Fruit fly (Drosophila melanogaster): ENCODE results near the gene mRpL19.

The mRpL19 gene

DNA sequence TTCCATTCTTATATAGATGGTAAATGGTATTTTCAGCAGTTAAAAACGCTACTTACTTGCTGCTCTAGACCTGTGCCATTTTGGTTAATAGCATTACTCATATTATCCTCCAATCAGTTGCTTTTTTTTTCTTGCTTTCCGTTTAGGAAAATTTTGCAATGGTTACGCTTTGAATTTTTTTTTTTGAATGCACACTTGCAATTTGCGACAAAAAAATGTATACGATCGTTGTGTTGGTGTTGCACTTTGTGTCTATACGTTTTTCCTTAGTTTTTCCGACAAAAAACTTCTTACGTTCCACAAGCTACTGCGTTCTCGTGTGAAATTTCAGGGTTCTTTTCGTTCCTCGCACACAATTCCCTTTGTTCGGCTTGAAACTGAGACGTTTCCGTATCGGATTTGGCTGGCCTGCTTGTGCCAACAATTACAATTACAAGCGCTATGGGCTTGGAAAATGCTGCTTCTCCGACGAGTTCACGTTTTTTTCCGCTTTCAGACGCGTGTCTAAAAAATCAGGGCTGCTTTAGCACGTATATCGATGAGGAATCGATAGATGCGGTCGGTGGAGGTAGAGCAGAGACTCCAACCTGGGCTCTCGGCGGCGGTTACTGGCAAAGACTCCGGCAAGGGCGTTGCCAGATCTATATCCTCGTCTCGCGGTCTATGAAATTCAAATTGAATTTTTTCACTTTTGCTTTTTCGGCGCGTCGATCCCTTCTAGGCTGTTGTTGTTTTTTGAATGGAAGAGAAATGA lies 13.8 kb upstream of the mRpL19 start:
- TF ChIP-seq CG11617 (GFP tag; optimal IDR thresholded peaks at IDR 0.05) (peak; percentile 40), CG7045 (GFP tag; optimal IDR thresholded peaks at IDR 0.05) (peak; percentile 30), CG33017 (tag; optimal IDR thresholded peaks at IDR 0.05) (peak; percentile 36), CG1620 (GFP tag; optimal IDR thresholded peaks at IDR 0.05) (peak; percentile 63), pad (GFP tag; optimal IDR thresholded peaks at IDR 0.05) (peak; percentile 33), Crg-1 (GFP tag; optimal IDR thresholded peaks at IDR 0.05) (peak; percentile 29), Mnt (GFP tag; optimal IDR thresholded peaks at IDR 0.05) (peak; percentile 95), toe (GFP tag; optimal IDR thresholded peaks at IDR 0.05) (no peak), ovo (GFP tag; optimal IDR thresholded peaks at IDR 0.05) (peak; percentile 22), CG12768 (GFP tag; optimal IDR thresholded peaks at IDR 0.05) (no peak), tj (GFP tag; optimal IDR thresholded peaks at IDR 0.05) (peak; percentile 4), bab1 (GFP tag; optimal IDR thresholded peaks at IDR 0.05) (peak; percentile 78), cnc (optimal IDR thresholded peaks at IDR 0.05) (no peak), CG5204 (GFP tag; optimal IDR thresholded peaks at IDR 0.05) (no peak), Clk (GFP tag; optimal IDR thresholded peaks at IDR 0.05) (no peak), cic (GFP tag; optimal IDR thresholded peaks at IDR 0.05) (peak; percentile 63), kay (GFP tag; ENCODE audit: borderline replicate concordance) (no peak), Hr96 (GFP tag; optimal IDR thresholded peaks at IDR 0.05) (no peak), CG14711 (tag; optimal IDR thresholded peaks at IDR 0.05) (peak; percentile 45), CG7101 (tag; optimal IDR thresholded peaks at IDR 0.05) (peak; percentile 71)

- TF ChIP-seq Mnt (GFP tag; optimal IDR thresholded peaks at IDR 0.05) (no peak), Hr96 (GFP tag; optimal IDR thresholded peaks at IDR 0.05) (no peak), pad (GFP tag; optimal IDR thresholded peaks at IDR 0.05) (no peak), kay (GFP tag; ENCODE audit: borderline replicate concordance) (peak; percentile 61), CG1620 (GFP tag; optimal IDR thresholded peaks at IDR 0.05) (no peak), CG12768 (GFP tag; optimal IDR thresholded peaks at IDR 0.05) (no peak)
Measured at dm6 chr3R:8660661-8661060, 13.2 kb upstream of the mRpL19 start, which contains the start of gene bel. TSS of gene bel (minus strand) at chr3R:8660761.

dm6 chr3R:8663668-8664283 lies 10.1 kb upstream of the mRpL19 start, which contains the start of gene CG8032:
TSS of gene CG8032 (plus strand) at chr3R:8664115.
- TF ChIP-seq CG5204 (GFP tag; optimal IDR thresholded peaks at IDR 0.05): no peak
- peak; percentile 53 for TF ChIP-seq CG14711 (tag; optimal IDR thresholded peaks at IDR 0.05)
- peak; percentile 96 for TF ChIP-seq kay (GFP tag; ENCODE audit: borderline replicate concordance)
- TF ChIP-seq Hr96 (GFP tag; optimal IDR thresholded peaks at IDR 0.05): peak; percentile 70
- TF ChIP-seq CG11617 (GFP tag; optimal IDR thresholded peaks at IDR 0.05): peak; percentile 67
- TF ChIP-seq cnc (optimal IDR thresholded peaks at IDR 0.05): no peak
- peak; percentile 63 for TF ChIP-seq toe (GFP tag; optimal IDR thresholded peaks at IDR 0.05)
- peak; percentile 47 for TF ChIP-seq CG7045 (GFP tag; optimal IDR thresholded peaks at IDR 0.05)
- peak; percentile 58 for TF ChIP-seq Mnt (GFP tag; optimal IDR thresholded peaks at IDR 0.05)
- peak; percentile 45 for TF ChIP-seq cic (GFP tag; optimal IDR thresholded peaks at IDR 0.05)
- peak; percentile 44 for TF ChIP-seq pad (GFP tag; optimal IDR thresholded peaks at IDR 0.05)
- TF ChIP-seq bab1 (GFP tag; optimal IDR thresholded peaks at IDR 0.05): peak; percentile 12
- no peak for TF ChIP-seq Clk (GFP tag; optimal IDR thresholded peaks at IDR 0.05)
- TF ChIP-seq CG7101 (tag; optimal IDR thresholded peaks at IDR 0.05): peak; percentile 65
- TF ChIP-seq CG12768 (GFP tag; optimal IDR thresholded peaks at IDR 0.05): peak; percentile 25
- TF ChIP-seq CG1620 (GFP tag; optimal IDR thresholded peaks at IDR 0.05): peak; percentile 69
- TF ChIP-seq Crg-1 (GFP tag; optimal IDR thresholded peaks at IDR 0.05): peak; percentile 59
- TF ChIP-seq tj (GFP tag; optimal IDR thresholded peaks at IDR 0.05): peak; percentile 25
- TF ChIP-seq CG33017 (tag; optimal IDR thresholded peaks at IDR 0.05): no peak
- TF ChIP-seq ovo (GFP tag; optimal IDR thresholded peaks at IDR 0.05): peak; percentile 48

dm6 chr3R:8664699-8665340 lies 9.1 kb upstream of the mRpL19 start:
- TF ChIP-seq tj (GFP tag; optimal IDR thresholded peaks at IDR 0.05) (no peak), CG11617 (GFP tag; optimal IDR thresholded peaks at IDR 0.05) (no peak), Mnt (GFP tag; optimal IDR thresholded peaks at IDR 0.05) (no peak), CG12768 (GFP tag; optimal IDR thresholded peaks at IDR 0.05) (no peak), kay (GFP tag; ENCODE audit: borderline replicate concordance) (no peak), bab1 (GFP tag; optimal IDR thresholded peaks at IDR 0.05) (no peak), cnc (optimal IDR thresholded peaks at IDR 0.05) (no peak), CG33017 (tag; optimal IDR thresholded peaks at IDR 0.05) (no peak)

dm6 chr3R:8667568-8667967 lies 6.3 kb upstream of the mRpL19 start, which contains the start of gene CG8036:
TSS of gene CG8036 (plus strand) at chr3R:8667868.
- TF ChIP-seq ovo (GFP tag; optimal IDR thresholded peaks at IDR 0.05) (no peak), tj (GFP tag; optimal IDR thresholded peaks at IDR 0.05) (no peak), Clk (GFP tag; optimal IDR thresholded peaks at IDR 0.05) (no peak), CG5204 (GFP tag; optimal IDR thresholded peaks at IDR 0.05) (no peak), CG33017 (tag; optimal IDR thresholded peaks at IDR 0.05) (no peak), Mnt (GFP tag; optimal IDR thresholded peaks at IDR 0.05) (no peak), bab1 (GFP tag; optimal IDR thresholded peaks at IDR 0.05) (no peak)
